Worm (Caenorhabditis elegans): ENCODE data around the gene K01D12.15.

- TF ChIP-seq fkh-6 (tag; optimal IDR thresholded peaks at IDR 0.05), result no peak
- no peak for TF ChIP-seq ceh-48 (tag; optimal IDR thresholded peaks at IDR 0.05)
- no peak for TF ChIP-seq zip-5 (tag; optimal IDR thresholded peaks at IDR 0.05)
- no peak for TF ChIP-seq rnt-1 (tag; optimal IDR thresholded peaks at IDR 0.05)
- TF ChIP-seq mec-3 (tag; optimal IDR thresholded peaks at IDR 0.05; ENCODE audit: borderline replicate concordance), result no peak
- no peak for TF ChIP-seq Y22D7AL.16 (tag; optimal IDR thresholded peaks at IDR 0.05)
- no peak for TF ChIP-seq hlh-30 (tag; optimal IDR thresholded peaks at IDR 0.05; ENCODE audit: insufficient read depth)
- no peak for TF ChIP-seq che-1 (tag; optimal IDR thresholded peaks at IDR 0.05)
- TF ChIP-seq pros-1 (tag; optimal IDR thresholded peaks at IDR 0.05), result no peak
- no peak for TF ChIP-seq C38D4.7 (GFP tag; optimal IDR thresholded peaks at IDR 0.05)
- no peak for TF ChIP-seq ama-1 (optimal IDR thresholded peaks at IDR 0.05)
- TF ChIP-seq fkh-10 (GFP tag; optimal IDR thresholded peaks at IDR 0.05), result no peak
- TF ChIP-seq dve-1 (tag; optimal IDR thresholded peaks at IDR 0.05), result no peak
Measured at ce11 chrV:12433105-12433504, 46.9 kb downstream of the K01D12.15 start.

Data from whole organism, late embryonic.